Fruit fly (Drosophila melanogaster) whole organism, embryonic: ENCODE results near the gene CG7794.

Experiments
- BEAF-32 ChIP-seq: fragments of 200-800 bp; sonication (Bioruptor generic); optimal IDR thresholded peaks from 3 replicates; lab custom pipeline; 2017; ENCODE audit warnings: missing biosample characterization, missing genetic modification characterization, mild to moderate bottlenecking, moderate library complexity, missing genetic modification reagents
- CG10209 ChIP-seq: fragments of 200-800 bp; sonication (Bioruptor generic); optimal IDR thresholded peaks from 3 replicates; lab custom pipeline; 2017; ENCODE audit warnings: missing biosample characterization, mild to moderate bottlenecking, missing genetic modification characterization, missing genetic modification reagents
- CG10321 ChIP-seq: fragments of 200-800 bp; sonication (Bioruptor generic); IDR thresholded peaks from 2 replicates; pipeline ENCODE4 v1.3.6; 2022; ENCODE audit warnings: missing biosample characterization, missing genetic modification characterization
- CG10543 ChIP-seq: fragments of 200-800 bp; sonication (Bioruptor generic); optimal IDR thresholded peaks from 3 replicates; lab custom pipeline; 2017; ENCODE audit warnings: missing biosample characterization, mild to moderate bottlenecking, missing genetic modification characterization, moderate library complexity
- CG11696 ChIP-seq: fragments of 200-800 bp; sonication (Bioruptor generic); IDR thresholded peaks from 2 replicates; pipeline ENCODE4 v1.3.6; 2022; ENCODE audit warnings: missing biosample characterization, missing genetic modification characterization
- CG15601 ChIP-seq: fragments of 200-800 bp; sonication (Bioruptor generic); optimal IDR thresholded peaks from 3 replicates; lab custom pipeline; 2019; ENCODE audit warnings: missing biosample characterization, mild to moderate bottlenecking, missing genetic modification characterization, moderate library complexity
- CG15696 ChIP-seq: fragments of 200-800 bp; sonication (Bioruptor generic); optimal IDR thresholded peaks from 2 replicates; lab custom pipeline; 2019; ENCODE audit warnings: missing biosample characterization, mild to moderate bottlenecking, missing genetic modification characterization, moderate library complexity
- CG1602 ChIP-seq: fragments of 200-800 bp; sonication (Bioruptor generic); optimal IDR thresholded peaks from 3 replicates; lab custom pipeline; 2016; ENCODE audit warnings: missing biosample characterization, missing genetic modification characterization
- CG17328 ChIP-seq: fragments of 200-800 bp; sonication (Bioruptor generic); IDR thresholded peaks from 2 replicates; pipeline ENCODE4 v1.3.6; 2022; ENCODE audit warnings: missing biosample characterization, missing genetic modification characterization
- CG17361 ChIP-seq: fragments of 200-800 bp; sonication (Bioruptor generic); IDR thresholded peaks from 3 replicates; pipeline ENCODE4 v1.3.6; 2022; ENCODE audit warnings: missing biosample characterization, missing genetic modification characterization
- CG17385 ChIP-seq: fragments of 200-800 bp; sonication (Bioruptor generic); optimal IDR thresholded peaks from 3 replicates; lab custom pipeline; 2018; ENCODE audit warnings: missing biosample characterization, mild to moderate bottlenecking, missing genetic modification characterization
- CG2116 ChIP-seq: fragments of 200-800 bp; sonication (Bioruptor generic); optimal IDR thresholded peaks from 3 replicates; lab custom pipeline; 2018; ENCODE audit warnings: missing biosample characterization, mild to moderate bottlenecking, missing genetic modification characterization
- CG3065 ChIP-seq: fragments of 200-800 bp; sonication (Bioruptor generic); optimal IDR thresholded peaks from 2 replicates; lab custom pipeline; 2016; ENCODE audit warnings: missing biosample characterization, missing genetic modification characterization
- CG3163 ChIP-seq: fragments of 200-800 bp; sonication (Bioruptor generic); optimal IDR thresholded peaks from 3 replicates; lab custom pipeline; 2016; ENCODE audit warnings: missing biosample characterization, missing genetic modification characterization
- CG3847 ChIP-seq: fragments of 200-800 bp; sonication (Bioruptor generic); IDR thresholded peaks from 2 replicates; pipeline ENCODE4 v1.3.6; 2022; ENCODE audit warnings: missing biosample characterization, missing genetic modification characterization
- CG4424 ChIP-seq: fragments of 200-800 bp; sonication (Bioruptor generic); optimal IDR thresholded peaks from 3 replicates; lab custom pipeline; 2016; ENCODE audit warnings: missing biosample characterization, missing genetic modification characterization
- CG6791 ChIP-seq: fragments of 200-800 bp; sonication (Bioruptor generic); IDR thresholded peaks from 3 replicates; pipeline ENCODE4 v1.3.6; 2022; ENCODE audit warnings: missing biosample characterization, missing genetic modification characterization; ENCODE audit not compliant: partially characterized antibody
- CG7839 ChIP-seq: fragments of 200-800 bp; sonication (Bioruptor generic); optimal IDR thresholded peaks from 3 replicates; lab custom pipeline; 2018; ENCODE audit warnings: missing biosample characterization, mild to moderate bottlenecking, missing genetic modification characterization, moderate library complexity
- CG7987 ChIP-seq: fragments of 200-800 bp; sonication (Bioruptor generic); optimal IDR thresholded peaks from 2 replicates; lab custom pipeline; 2018; ENCODE audit warnings: missing biosample characterization, mild to moderate bottlenecking, missing genetic modification characterization, moderate library complexity
- CG8478 ChIP-seq: fragments of >200 bp; optimal IDR thresholded peaks from 2 replicates; lab custom pipeline; 2018
- CG8765 ChIP-seq: fragments of 200-800 bp; sonication (Bioruptor generic); IDR thresholded peaks from 2 replicates; pipeline ENCODE4 v1.3.6; 2022; ENCODE audit warnings: missing biosample characterization, missing genetic modification characterization
- CG9797 ChIP-seq: fragments of 200-800 bp; sonication (Bioruptor generic); optimal IDR thresholded peaks from 3 replicates; lab custom pipeline; 2018; ENCODE audit warnings: missing biosample characterization, mild to moderate bottlenecking, missing genetic modification characterization
- Chrac-16 ChIP-seq: fragments of 200-800 bp; sonication (Bioruptor generic); optimal IDR thresholded peaks from 3 replicates; lab custom pipeline; 2016; ENCODE audit warnings: missing biosample characterization, missing genetic modification characterization
- D19B ChIP-seq: fragments of 200-800 bp; sonication (Bioruptor generic); optimal IDR thresholded peaks from 2 replicates; lab custom pipeline; 2017; ENCODE audit warnings: missing biosample characterization, mild to moderate bottlenecking, missing genetic modification characterization
- Dp ChIP-seq: fragments of 200-800 bp; sonication (Bioruptor generic); optimal IDR thresholded peaks from 2 replicates; lab custom pipeline; 2018; ENCODE audit warnings: missing biosample characterization, mild to moderate bottlenecking, missing genetic modification characterization, moderate library complexity
- Ets65A ChIP-seq: fragments of 200-800 bp; sonication (Bioruptor generic); peaks from one replicate; lab custom pipeline; 2016; ENCODE audit warnings: missing biosample characterization, missing genetic modification characterization
- Mrtf ChIP-seq: fragments of 200-800 bp; sonication (Bioruptor generic); IDR thresholded peaks from 3 replicates; pipeline ENCODE4 v1.3.6; 2022; ENCODE audit warnings: missing biosample characterization, missing genetic modification characterization
- NK7.1 ChIP-seq: fragments of 200-800 bp; sonication (Bioruptor generic); optimal IDR thresholded peaks from 3 replicates; lab custom pipeline; 2016; ENCODE audit warnings: missing biosample characterization, missing genetic modification characterization
- Oli ChIP-seq: fragments of 200-800 bp; sonication (Bioruptor generic); optimal IDR thresholded peaks from 2 replicates; lab custom pipeline; 2018; ENCODE audit warnings: missing biosample characterization, mild to moderate bottlenecking, missing genetic modification characterization, moderate library complexity
- PHDP ChIP-seq: fragments of 200-800 bp; sonication (Bioruptor generic); optimal IDR thresholded peaks from 3 replicates; lab custom pipeline; 2018; ENCODE audit warnings: missing biosample characterization, mild to moderate bottlenecking, missing genetic modification characterization, moderate library complexity
- Rfx ChIP-seq: fragments of 200-800 bp; sonication (Bioruptor generic); IDR thresholded peaks from 2 replicates; pipeline ENCODE4 v1.3.6; 2022; ENCODE audit warnings: missing biosample characterization, missing genetic modification characterization
- Sox102F ChIP-seq: fragments of 200-800 bp; sonication (Bioruptor generic); optimal IDR thresholded peaks from 2 replicates; lab custom pipeline; 2018; ENCODE audit warnings: missing biosample characterization, mild to moderate bottlenecking, missing genetic modification characterization, moderate library complexity
- Ssrp ChIP-seq: fragments of 200-800 bp; sonication (Bioruptor generic); optimal IDR thresholded peaks from 2 replicates; lab custom pipeline; 2018; ENCODE audit warnings: missing biosample characterization, mild to moderate bottlenecking, missing genetic modification characterization, moderate library complexity
- Vsx1 ChIP-seq: fragments of 200-800 bp; sonication (Bioruptor generic); optimal IDR thresholded peaks from 2 replicates; lab custom pipeline; 2017; ENCODE audit warnings: missing biosample characterization, mild to moderate bottlenecking, missing genetic modification characterization, missing genetic modification reagents
- al ChIP-seq: fragments of 200-800 bp; sonication (Bioruptor generic); IDR thresholded peaks from 2 replicates; pipeline ENCODE4 v1.3.6; 2022; ENCODE audit warnings: missing biosample characterization, missing genetic modification characterization
- ase ChIP-seq: fragments of 200-800 bp; sonication (Bioruptor generic); IDR thresholded peaks from 3 replicates; pipeline ENCODE4 v1.3.6; 2022; ENCODE audit warnings: missing biosample characterization, missing genetic modification characterization
- cato ChIP-seq: fragments of 200-800 bp; sonication (Bioruptor generic); optimal IDR thresholded peaks from 2 replicates; lab custom pipeline; 2016; ENCODE audit warnings: missing biosample characterization, missing genetic modification characterization, borderline replicate concordance
- ci ChIP-seq: fragments of 200-800 bp; sonication (Bioruptor generic); IDR thresholded peaks from 3 replicates; pipeline ENCODE4 v1.3.6; 2022; ENCODE audit warnings: missing biosample characterization, missing genetic modification characterization
- dati ChIP-seq: fragments of 200-800 bp; sonication (Bioruptor generic); IDR thresholded peaks from 2 replicates; pipeline ENCODE4 v1.3.6; 2022; ENCODE audit warnings: missing biosample characterization, missing genetic modification characterization
- gce ChIP-seq: fragments of 200-800 bp; sonication (Bioruptor generic); IDR thresholded peaks from 3 replicates; pipeline ENCODE4 v1.3.6; 2022; ENCODE audit warnings: missing biosample characterization, missing genetic modification characterization
- gcm ChIP-seq: fragments of 200-800 bp; sonication (Bioruptor generic); optimal IDR thresholded peaks from 2 replicates; lab custom pipeline; 2019; ENCODE audit warnings: missing biosample characterization, mild to moderate bottlenecking, missing genetic modification characterization, moderate library complexity
- otp ChIP-seq: fragments of 200-800 bp; sonication (Bioruptor generic); IDR thresholded peaks from 3 replicates; pipeline ENCODE4, ENCODE4 v1.3.6; 2022; ENCODE audit warnings: missing biosample characterization, missing genetic modification characterization
- pfk ChIP-seq: fragments of 200-800 bp; sonication (Bioruptor generic); optimal IDR thresholded peaks from 2 replicates; lab custom pipeline; 2018; ENCODE audit warnings: missing biosample characterization, mild to moderate bottlenecking, missing genetic modification characterization, moderate library complexity
- scrt ChIP-seq: fragments of 200-800 bp; sonication (Bioruptor generic); optimal IDR thresholded peaks from 2 replicates; lab custom pipeline; 2018; ENCODE audit warnings: missing biosample characterization, mild to moderate bottlenecking, missing genetic modification characterization, moderate library complexity
- sna ChIP-seq: fragments of 200-800 bp; sonication (Bioruptor generic); IDR thresholded peaks from 2 replicates; pipeline ENCODE4 v1.3.6; 2022; ENCODE audit warnings: missing biosample characterization, missing genetic modification characterization; ENCODE audit not compliant: partially characterized antibody

Gene CG7794

DNA sequence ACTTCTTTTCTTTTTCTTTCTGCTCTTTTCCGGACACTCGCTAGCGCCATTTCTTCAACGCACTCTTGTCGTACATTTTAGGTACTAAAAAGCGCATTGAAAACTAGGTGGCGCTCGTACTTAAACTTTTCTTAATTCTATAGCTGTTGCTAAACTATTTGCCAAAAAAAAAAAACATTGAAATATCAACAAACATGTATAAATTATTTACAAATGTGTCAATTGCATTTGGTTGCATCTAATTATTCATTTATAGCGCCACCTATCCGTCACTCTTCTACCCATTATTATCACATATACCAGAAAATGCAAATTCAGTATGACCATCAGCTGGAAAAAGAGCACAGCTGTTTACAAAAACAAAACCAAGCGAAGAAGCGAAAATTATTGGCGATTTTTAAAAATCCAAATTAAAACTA, 2.2 kb upstream of the CG7794 start, which contains the start of gene CG7785 (continued):
- TF ChIP-seq CG10321 (GFP tag; lab: Robert Waterston, UW) (no peak), dati (no peak), CG4424 (GFP tag; lab: Kevin White, UChicago) (peak; percentile 55), CG1602 (peak; percentile 50), CG17385 (GFP tag; lab: Kevin White, UChicago) (peak; percentile 58), Chrac-16 (GFP tag; lab: Kevin White, UChicago) (peak; percentile 74), Oli (tag; lab: Kevin White, UChicago) (peak; percentile 38), ci (GFP tag; lab: Robert Waterston, UW) (peak; percentile 70; the same call in 1 of the 3 replicates), Vsx1 (peak; percentile 28), CG17328 (no peak), BEAF-32 (GFP tag; lab: Kevin White, UChicago) (peak; percentile 20), cato (GFP tag; lab: Kevin White, UChicago) (peak; percentile 46), al (no peak), otp (no peak), gce (GFP tag; lab: Robert Waterston, UW) (no peak), Sox102F (GFP tag; lab: Kevin White, UChicago) (peak; percentile 65), CG2116 (GFP tag; lab: Kevin White, UChicago) (peak; percentile 54), gcm (GFP tag; lab: Kevin White, UChicago) (peak; percentile 11), CG15696 (tag; lab: Kevin White, UChicago) (peak; percentile 72), CG3847 (GFP tag; lab: Robert Waterston, UW) (peak; percentile 39; the same call in 1 of the 2 replicates), CG9797 (GFP tag; lab: Kevin White, UChicago) (peak; percentile 83), CG10209 (GFP tag; lab: Kevin White, UChicago) (peak; percentile 32), Mrtf (GFP tag; lab: Robert Waterston, UW) (no peak; the same call in 2 of the 3 replicates), PHDP (peak; percentile 68), D19B (GFP tag; lab: Kevin White, UChicago) (no peak), CG11696 (GFP tag; lab: Robert Waterston, UW) (no peak), Ssrp (tag; lab: Kevin White, UChicago) (peak; percentile 39), CG10543 (peak; percentile 15), sna (GFP tag; lab: Robert Waterston, UW) (no peak), Rfx (GFP tag; lab: Robert Waterston, UW) (peak; percentile 58; the same call in 1 of the 2 replicates), CG8478 (peak; percentile 64), pfk (no peak), CG3065 (peak; percentile 21), CG15601 (tag; lab: Kevin White, UChicago) (peak; percentile 48), ase (no peak), CG7987 (GFP tag; lab: Kevin White, UChicago) (peak; percentile 22), CG17361 (GFP tag; lab: Robert Waterston, UW) (peak; percentile 83), CG3163 (GFP tag; lab: Kevin White, UChicago) (peak; percentile 21), NK7.1 (no peak), CG7839 (tag; lab: Kevin White, UChicago) (peak; percentile 75), Ets65A (GFP tag; lab: Kevin White, UChicago) (peak; percentile 95), scrt (GFP tag; lab: Kevin White, UChicago) (peak; percentile 7), CG6791 (no peak), CG8765 (no peak), Dp (peak; percentile 53)
